Worm (Caenorhabditis elegans) whole organism, young adult: ENCODE measurements around the gene Y43B11AR.1.

Experiments used
- B0336.3 ChIP-seq: fragments of 200-800 bp; sonication (Bioruptor generic); IDR thresholded peaks from 2 replicates; pipeline ENCODE4 v1.3.6; 2022; ENCODE audit warnings: missing genetic modification characterization, missing compliant biosample characterization
- C06A6.2 ChIP-seq: fragments of 200-800 bp; sonication (Bioruptor generic); conservative IDR thresholded peaks from 2 replicates; pipeline ENCODE4 v1.3.6; 2022; ENCODE audit warnings: missing genetic modification characterization, missing compliant biosample characterization
- D2030.7 ChIP-seq: fragments of 200-800 bp; sonication (Bioruptor generic); IDR thresholded peaks from 2 replicates; pipeline ENCODE4 v1.3.6; 2022; ENCODE audit warnings: missing genetic modification reagents, missing genetic modification characterization, missing compliant biosample characterization
- F23B12.7 ChIP-seq: sonication (generic microtip); optimal IDR thresholded peaks from 2 replicates; lab custom pipeline; 2017; ENCODE audit warnings: missing genetic modification characterization, mild to moderate bottlenecking, missing compliant biosample characterization, antibody characterized with exemption, moderate library complexity; ENCODE audit not compliant: insufficient read depth
- F33H1.4 ChIP-seq: fragments of 200-800 bp; sonication (Bioruptor generic); IDR thresholded peaks from 2 replicates; pipeline ENCODE4 v1.3.6; 2022; ENCODE audit warnings: missing genetic modification reagents, missing genetic modification characterization, missing compliant biosample characterization
- F37B4.10 ChIP-seq: fragments of 200-800 bp; sonication (Bioruptor generic); IDR thresholded peaks from 2 replicates; pipeline ENCODE4 v1.3.6; 2022; ENCODE audit warnings: missing genetic modification characterization, missing compliant biosample characterization
- F57C9.4 ChIP-seq: sonication (generic microtip); optimal IDR thresholded peaks from 2 replicates; lab custom pipeline; 2017; ENCODE audit warnings: mild to moderate bottlenecking, missing genetic modification characterization, missing compliant biosample characterization
- K11D2.4 ChIP-seq: fragments of 200-800 bp; sonication (Bioruptor generic); IDR thresholded peaks from 2 replicates; pipeline ENCODE4 v1.3.6; 2022; ENCODE audit warnings: missing genetic modification reagents, missing genetic modification characterization, missing compliant biosample characterization
- K12H6.12 ChIP-seq: fragments of 200-800 bp; sonication (Bioruptor generic); optimal IDR thresholded peaks from 2 replicates; lab custom pipeline; 2018; ENCODE audit warnings: mild to moderate bottlenecking, missing genetic modification characterization, missing compliant biosample characterization
- Y53G8AR.9 ChIP-seq: fragments of 200-800 bp; sonication (Bioruptor generic); conservative IDR thresholded peaks from 2 replicates; pipeline ENCODE4 v1.3.6; 2022; ENCODE audit warnings: missing genetic modification reagents, missing genetic modification characterization, missing compliant biosample characterization
- Y56A3A.18 ChIP-seq: fragments of 200-800 bp; sonication (Bioruptor generic); IDR thresholded peaks from 2 replicates; pipeline ENCODE4 v1.3.6; 2022; ENCODE audit warnings: missing genetic modification reagents, missing genetic modification characterization, missing compliant biosample characterization
- Y67H2A.10 ChIP-seq: fragments of 200-800 bp; sonication (Bioruptor generic); conservative IDR thresholded peaks from 2 replicates; pipeline ENCODE4 v1.3.6; 2022; ENCODE audit warnings: missing genetic modification reagents, missing genetic modification characterization, missing compliant biosample characterization
- ama-1 ChIP-seq, 3 experiments: fragments of 150-350 bp in 1 of 3; sonication (generic microtip) in 2 of 3; optimal IDR thresholded peaks; 2 replicates each; lab custom pipeline; 2014 to 2018; ENCODE audit warnings: missing biosample characterization in 2 of 3, missing genetic modification characterization in 2 of 3, missing genetic modification reagents in 2 of 3
- atf-7 ChIP-seq: sonication (generic microtip); optimal IDR thresholded peaks from 2 replicates; lab custom pipeline; 2017; ENCODE audit warnings: mild to moderate bottlenecking, missing genetic modification characterization, missing compliant biosample characterization
- attf-5 ChIP-seq: fragments of 200-800 bp; sonication (Bioruptor generic); optimal IDR thresholded peaks from 2 replicates; lab custom pipeline; 2018; ENCODE audit warnings: mild to moderate bottlenecking, missing genetic modification characterization, missing compliant biosample characterization
- cebp-1 ChIP-seq, 2 experiments: fragments of 200-800 bp in 1 of 2; sonication (Bioruptor generic) in 1 of 2; sonication (generic microtip) in 1 of 2; IDR thresholded peaks in 1 of 2; optimal IDR thresholded peaks in 1 of 2; 2 replicates each; pipeline versions ENCODE4 v1.3.6 to Lab custom; 2017 to 2022; ENCODE audit warnings: missing compliant biosample characterization in 2 of 2, missing genetic modification characterization in 2 of 2, mild to moderate bottlenecking in 1 of 2, missing genetic modification reagents in 1 of 2, moderate library complexity in 1 of 2
- ceh-79 ChIP-seq: sonication (generic microtip); optimal IDR thresholded peaks from 2 replicates; lab custom pipeline; 2017; ENCODE audit warnings: mild to moderate bottlenecking, missing genetic modification characterization, missing compliant biosample characterization
- chd-7 ChIP-seq: sonication (generic microtip); optimal IDR thresholded peaks from 2 replicates; lab custom pipeline; 2016; ENCODE audit warnings: mild to moderate bottlenecking, missing genetic modification characterization, moderate library complexity, missing compliant biosample characterization
- dpl-1 ChIP-seq: fragments of 150-350 bp; optimal IDR thresholded peaks from 2 replicates; lab custom pipeline; 2014; ENCODE audit warnings: missing biosample characterization, missing genetic modification reagents, missing genetic modification characterization
- egl-44 ChIP-seq: fragments of 200-800 bp; sonication (Bioruptor generic); IDR thresholded peaks from 2 replicates; pipeline ENCODE4 v1.3.6; 2022; ENCODE audit warnings: missing genetic modification reagents, missing genetic modification characterization, missing compliant biosample characterization
- egrh-3 ChIP-seq: fragments of 200-800 bp; sonication (Bioruptor generic); IDR thresholded peaks from 2 replicates; pipeline ENCODE4 v1.3.6; 2022; ENCODE audit warnings: missing genetic modification reagents, missing genetic modification characterization, missing compliant biosample characterization
- hlh-26 ChIP-seq: fragments of 200-800 bp; sonication (Bioruptor generic); conservative IDR thresholded peaks from 2 replicates; pipeline ENCODE4 v1.3.6; 2022; ENCODE audit warnings: missing genetic modification reagents, missing genetic modification characterization, missing compliant biosample characterization
- hmg-1.2 ChIP-seq: fragments of 200-800 bp; sonication (Bioruptor generic); IDR thresholded peaks from 2 replicates; pipeline ENCODE4 v1.3.6; 2022; ENCODE audit warnings: missing genetic modification reagents, missing genetic modification characterization, missing compliant biosample characterization
- hmg-20 ChIP-seq: fragments of 200-800 bp; sonication (Bioruptor generic); IDR thresholded peaks from 2 replicates; pipeline ENCODE4 v1.3.6; 2022; ENCODE audit warnings: missing genetic modification reagents, missing genetic modification characterization, missing compliant biosample characterization
- let-526 ChIP-seq: fragments of 200-800 bp; sonication (Bioruptor generic); IDR thresholded peaks from 2 replicates; pipeline ENCODE4 v1.3.6; 2022; ENCODE audit warnings: missing genetic modification reagents, missing genetic modification characterization, missing compliant biosample characterization
- let-607 ChIP-seq, 2 experiments: fragments of 200-800 bp in 1 of 2; sonication (Bioruptor generic) in 1 of 2; sonication (generic microtip) in 1 of 2; optimal IDR thresholded peaks; 2 replicates each; lab custom pipeline; 2016 to 2018; ENCODE audit warnings: mild to moderate bottlenecking in 2 of 2, missing compliant biosample characterization in 2 of 2, missing genetic modification characterization in 2 of 2, moderate library complexity in 2 of 2, missing genotype in 1 of 2
- lin-40 ChIP-seq: sonication (generic microtip); optimal IDR thresholded peaks from 2 replicates; lab custom pipeline; 2016; ENCODE audit warnings: missing genetic modification characterization, mild to moderate bottlenecking, missing compliant biosample characterization, missing genotype, missing genetic modification reagents
- lin-54 ChIP-seq: fragments of 200-800 bp; sonication (Bioruptor generic); optimal IDR thresholded peaks from 2 replicates; lab custom pipeline; 2018; ENCODE audit warnings: mild to moderate bottlenecking, missing genetic modification characterization, missing compliant biosample characterization
- madf-6 ChIP-seq: fragments of 200-800 bp; sonication (Bioruptor generic); IDR thresholded peaks from 2 replicates; pipeline ENCODE4 v1.3.6; 2022; ENCODE audit warnings: missing genetic modification reagents, missing genetic modification characterization, missing compliant biosample characterization
- madf-8 ChIP-seq: fragments of 200-800 bp; sonication (Bioruptor generic); conservative IDR thresholded peaks from 2 replicates; pipeline ENCODE4 v1.3.6; 2022; ENCODE audit warnings: missing genetic modification reagents, missing genetic modification characterization, missing compliant biosample characterization
- mcd-1 ChIP-seq: fragments of 200-800 bp; sonication (Bioruptor generic); IDR thresholded peaks from 2 replicates; pipeline ENCODE4 v1.3.6; 2022; ENCODE audit warnings: missing genetic modification reagents, missing genetic modification characterization, missing compliant biosample characterization
- nhr-80 ChIP-seq: sonication (generic microtip); optimal IDR thresholded peaks from 2 replicates; lab custom pipeline; 2016; ENCODE audit warnings: missing genetic modification characterization, missing compliant biosample characterization
- rcor-1 ChIP-seq: fragments of 200-800 bp; sonication (Bioruptor generic); IDR thresholded peaks from 2 replicates; pipeline ENCODE4 v1.3.6; 2022; ENCODE audit warnings: missing genetic modification reagents, missing genetic modification characterization, missing compliant biosample characterization
- repo-1 ChIP-seq: sonication (generic microtip); optimal IDR thresholded peaks from 2 replicates; lab custom pipeline; 2017; ENCODE audit warnings: mild to moderate bottlenecking, missing genetic modification characterization, missing compliant biosample characterization
- rpc-1 ChIP-seq, 2 experiments: fragments of 150-350 bp in 1 of 2; sonication (generic microtip) in 1 of 2; optimal IDR thresholded peaks; 2 replicates each; lab custom pipeline; 2014 to 2018; ENCODE audit warnings: missing biosample characterization in 1 of 2, missing genetic modification characterization in 1 of 2, missing genetic modification reagents in 1 of 2, missing genotype in 1 of 2
- tbp1 ChIP-seq: fragments of 200-800 bp; sonication (Bioruptor generic); optimal IDR thresholded peaks from 2 replicates; lab custom pipeline; 2018; ENCODE audit warnings: mild to moderate bottlenecking, missing genetic modification characterization, missing compliant biosample characterization
- zim-3 ChIP-seq: sonication (generic microtip); optimal IDR thresholded peaks from 2 replicates; lab custom pipeline; 2017; ENCODE audit warnings: mild to moderate bottlenecking, missing genetic modification characterization, moderate library complexity, missing compliant biosample characterization
- ztf-18 ChIP-seq: sonication (generic microtip); optimal IDR thresholded peaks from 2 replicates; lab custom pipeline; 2016; ENCODE audit warnings: missing genotype, mild to moderate bottlenecking, missing genetic modification characterization, missing compliant biosample characterization
- ztf-22 ChIP-seq: fragments of 200-800 bp; sonication (Bioruptor generic); optimal IDR thresholded peaks from 2 replicates; lab custom pipeline; 2018; ENCODE audit warnings: mild to moderate bottlenecking, missing genetic modification characterization, moderate library complexity, missing compliant biosample characterization
- ztf-26 ChIP-seq: sonication (generic microtip); optimal IDR thresholded peaks from 2 replicates; lab custom pipeline; 2017; ENCODE audit warnings: missing genetic modification characterization, missing compliant biosample characterization

The Y43B11AR.1 gene

ce11 chrIV:7045362-7045936 is 35.9 kb upstream of the Y43B11AR.1 start:
- TF ChIP-seq tbp1 (no peak), madf-8 (GFP tag; lab: Robert Waterston, UW) (no peak), egl-44 (no peak), Y56A3A.18 (no peak)
- TF ChIP-seq, all 124 proteins: peak for 0

ce11 chrIV:7046641-7047361 is 34.5 kb upstream of the Y43B11AR.1 start:
- TF ChIP-seq nhr-80 (tag; lab: Kevin White, UChicago) (peak; percentile 52), let-607 (tag; optimal IDR thresholded peaks at IDR 0.05; lab: Kevin White, UChicago) (peak in 1 of 2 experiments; percentile 39), hlh-26 (GFP tag; lab: Robert Waterston, UW) (no peak)
- TF ChIP-seq, all 124 proteins: peak for 2

- TF ChIP-seq rcor-1 (GFP tag; lab: Robert Waterston, UW) (no peak), let-607 (tag; optimal IDR thresholded peaks at IDR 0.05; lab: Kevin White, UChicago) (peak; percentile 3 to 43), ceh-79 (tag; lab: Kevin White, UChicago) (no peak), madf-6 (GFP tag; lab: Robert Waterston, UW) (no peak), lin-54 (GFP tag; lab: Kevin White, UChicago) (peak; percentile 39), ztf-26 (tag; lab: Kevin White, UChicago) (peak; percentile 62), zim-3 (no peak), ztf-22 (GFP tag; lab: Kevin White, UChicago) (peak; percentile 75), B0336.3 (GFP tag; lab: Robert Waterston, UW) (peak; percentile 48; the same call in 1 of the 2 replicates), Y56A3A.18 (0 out of 2 replicates have a peak, but pooled peaks have one; percentile 24), F23B12.7 (tag; lab: Kevin White, UChicago) (no peak), egl-44 (0 out of 2 replicates have a peak, but pooled peaks have one; percentile 8), F37B4.10 (GFP tag; lab: Robert Waterston, UW) (no peak), hmg-20 (GFP tag; lab: Robert Waterston, UW) (no peak), ama-1 (optimal IDR thresholded peaks at IDR 0.05; lab: Kevin White, UChicago) (peak; percentile 62), ama-1 (GFP tag; optimal IDR thresholded peaks at IDR 0.05; lab: Kevin White, UChicago) (no peak), lin-40 (tag; lab: Kevin White, UChicago) (peak; percentile 74), cebp-1 (GFP tag; IDR thresholded peaks at IDR 0.05; lab: Robert Waterston, UW) (no peak), cebp-1 (tag; optimal IDR thresholded peaks at IDR 0.05; lab: Kevin White, UChicago) (peak; percentile 68), D2030.7 (GFP tag; lab: Robert Waterston, UW) (no peak), atf-7 (tag; lab: Kevin White, UChicago) (peak; percentile 54), nhr-80 (tag; lab: Kevin White, UChicago) (peak; percentile 84), tbp1 (peak; percentile 40), Y67H2A.10 (GFP tag; lab: Robert Waterston, UW) (no peak), F57C9.4 (no peak), attf-5 (GFP tag; lab: Kevin White, UChicago) (peak; percentile 73), chd-7 (tag; lab: Kevin White, UChicago) (peak; percentile 83), ztf-18 (tag; lab: Kevin White, UChicago) (peak; percentile 20), dpl-1 (GFP tag; lab: Kevin White, UChicago) (no peak), K12H6.12 (tag; lab: Kevin White, UChicago) (no peak), mcd-1 (GFP tag; lab: Robert Waterston, UW) (no peak), Y53G8AR.9 (GFP tag; lab: Robert Waterston, UW) (0 out of 2 replicates have a peak, but pooled peaks have one; percentile 19), let-526 (GFP tag; lab: Robert Waterston, UW) (peak; percentile 6; the same call in 1 of the 2 replicates), hmg-1.2 (GFP tag; lab: Robert Waterston, UW) (peak; percentile 70; the same call in 1 of the 2 replicates), rpc-1 (optimal IDR thresholded peaks at IDR 0.05; lab: Kevin White, UChicago) (no peak), rpc-1 (tag; optimal IDR thresholded peaks at IDR 0.05; lab: Kevin White, UChicago) (no peak), egrh-3 (GFP tag; lab: Robert Waterston, UW) (no peak), repo-1 (tag; lab: Kevin White, UChicago) (peak; percentile 26), K11D2.4 (GFP tag; lab: Robert Waterston, UW) (peak; percentile 39; the same call in 1 of the 2 replicates), F33H1.4 (GFP tag; lab: Robert Waterston, UW) (no peak), C06A6.2 (GFP tag; lab: Robert Waterston, UW) (0 out of 2 replicates have a peak, but pooled peaks have one; percentile 36)
Measured at ce11 chrIV:7047762-7048178, 33.5 kb upstream of the Y43B11AR.1 start.
